Fruit fly (Drosophila melanogaster) whole organism, embryonic: ENCODE measurements around the gene CG14715.

Experiments
- B-H2 ChIP-seq: fragments of 200-800 bp; sonication (Bioruptor generic); optimal IDR thresholded peaks from 2 replicates; lab custom pipeline; 2018; ENCODE audit warnings: missing biosample characterization, mild to moderate bottlenecking, missing genetic modification characterization
- C15 ChIP-seq: fragments of 200-800 bp; sonication (Bioruptor generic); IDR thresholded peaks from 3 replicates; pipeline ENCODE4 v1.3.6; 2022; ENCODE audit warnings: missing biosample characterization, missing genetic modification characterization
- CG10209 ChIP-seq: fragments of 200-800 bp; sonication (Bioruptor generic); optimal IDR thresholded peaks from 3 replicates; lab custom pipeline; 2017; ENCODE audit warnings: missing biosample characterization, mild to moderate bottlenecking, missing genetic modification characterization, missing genetic modification reagents
- CG10267 ChIP-seq: fragments of 200-800 bp; sonication (Bioruptor generic); optimal IDR thresholded peaks from 2 replicates; lab custom pipeline; 2018; ENCODE audit warnings: missing biosample characterization, mild to moderate bottlenecking, missing genetic modification characterization, moderate library complexity
- CG11247 ChIP-seq: fragments of 200-800 bp; sonication (Bioruptor generic); IDR thresholded peaks from 2 replicates; pipeline ENCODE4 v1.3.6; 2022; ENCODE audit warnings: missing biosample characterization, missing genetic modification characterization
- CG11723 ChIP-seq: fragments of 200-800 bp; sonication (Bioruptor generic); optimal IDR thresholded peaks from 2 replicates; lab custom pipeline; 2017; ENCODE audit warnings: missing biosample characterization, mild to moderate bottlenecking, missing genetic modification characterization
- CG12104 ChIP-seq: fragments of 200-800 bp; sonication (Bioruptor generic); optimal IDR thresholded peaks from 3 replicates; lab custom pipeline; 2016; ENCODE audit warnings: missing biosample characterization, missing genetic modification characterization
- CG12219 ChIP-seq: fragments of 200-800 bp; sonication (Bioruptor generic); optimal IDR thresholded peaks from 3 replicates; lab custom pipeline; 2018; ENCODE audit warnings: missing biosample characterization, mild to moderate bottlenecking, missing genetic modification characterization
- CG1233 ChIP-seq: fragments of 200-800 bp; sonication (Bioruptor generic); optimal IDR thresholded peaks from 4 replicates; lab custom pipeline; 2018; ENCODE audit warnings: missing biosample characterization, mild to moderate bottlenecking, missing genetic modification characterization
- CG14667 ChIP-seq: fragments of 200-800 bp; sonication (Bioruptor generic); IDR thresholded peaks from 2 replicates; pipeline ENCODE4 v1.3.6; 2022; ENCODE audit warnings: missing biosample characterization, missing genetic modification characterization
- CG15011 ChIP-seq: fragments of 200-800 bp; sonication (Bioruptor generic); optimal IDR thresholded peaks from 3 replicates; lab custom pipeline; 2018; ENCODE audit warnings: missing biosample characterization, mild to moderate bottlenecking, missing genetic modification characterization
- CG1602 ChIP-seq: fragments of 200-800 bp; sonication (Bioruptor generic); optimal IDR thresholded peaks from 3 replicates; lab custom pipeline; 2016; ENCODE audit warnings: missing biosample characterization, missing genetic modification characterization
- CG1647 ChIP-seq: fragments of 200-800 bp; sonication (Bioruptor generic); optimal IDR thresholded peaks from 3 replicates; lab custom pipeline; 2016; ENCODE audit warnings: missing biosample characterization, missing genetic modification characterization
- CG17186 ChIP-seq: fragments of 200-800 bp; sonication (Bioruptor generic); optimal IDR thresholded peaks from 3 replicates; lab custom pipeline; 2017; ENCODE audit warnings: missing biosample characterization, missing genetic modification reagents, missing genetic modification characterization
- CG2199 ChIP-seq: fragments of 200-800 bp; sonication (Bioruptor generic); IDR thresholded peaks from 3 replicates; pipeline ENCODE4 v1.3.6; 2022; ENCODE audit warnings: missing biosample characterization, missing genetic modification characterization
- CG3163 ChIP-seq: fragments of 200-800 bp; sonication (Bioruptor generic); optimal IDR thresholded peaks from 3 replicates; lab custom pipeline; 2016; ENCODE audit warnings: missing biosample characterization, missing genetic modification characterization
- CG32767 ChIP-seq: fragments of 200-800 bp; sonication (Bioruptor generic); IDR thresholded peaks from 2 replicates; pipeline ENCODE4 v1.3.6; 2022; ENCODE audit warnings: missing biosample characterization, missing genetic modification characterization
- CG34224 ChIP-seq: fragments of 200-800 bp; sonication (Bioruptor generic); IDR thresholded peaks from 3 replicates; pipeline ENCODE4 v1.3.6; 2022; ENCODE audit warnings: missing biosample characterization, missing genetic modification characterization; ENCODE audit not compliant: partially characterized antibody
- CG3838 ChIP-seq: fragments of 200-800 bp; sonication (Bioruptor generic); optimal IDR thresholded peaks from 3 replicates; lab custom pipeline; 2016; ENCODE audit warnings: missing biosample characterization, missing genetic modification characterization
- CG3847 ChIP-seq: fragments of 200-800 bp; sonication (Bioruptor generic); IDR thresholded peaks from 2 replicates; pipeline ENCODE4 v1.3.6; 2022; ENCODE audit warnings: missing biosample characterization, missing genetic modification characterization
- CG6813 ChIP-seq: fragments of 200-800 bp; sonication (Bioruptor generic); optimal IDR thresholded peaks from 2 replicates; lab custom pipeline; 2017; ENCODE audit warnings: missing biosample characterization, missing genetic modification characterization, mild to moderate bottlenecking, moderate library complexity, missing genetic modification reagents
- CG8089 ChIP-seq: fragments of 200-800 bp; sonication (Bioruptor generic); optimal IDR thresholded peaks from 3 replicates; lab custom pipeline; 2016; ENCODE audit warnings: missing biosample characterization, missing genetic modification characterization
- CG8359 ChIP-seq: fragments of 200-800 bp; sonication (Bioruptor generic); optimal IDR thresholded peaks from 2 replicates; lab custom pipeline; 2017; ENCODE audit warnings: missing biosample characterization, mild to moderate bottlenecking, missing genetic modification characterization, borderline replicate concordance
- D19A ChIP-seq: fragments of 200-800 bp; optimal IDR thresholded peaks from 3 replicates; lab custom pipeline; 2019; ENCODE audit warnings: missing biosample characterization, mild to moderate bottlenecking, missing genetic modification characterization, moderate library complexity
- Dad ChIP-seq: fragments of 200-800 bp; sonication (Bioruptor generic); optimal IDR thresholded peaks from 3 replicates; lab custom pipeline; 2016; ENCODE audit warnings: missing biosample characterization, missing genetic modification characterization
- Ets97D ChIP-seq: fragments of 200-800 bp; sonication (Bioruptor generic); optimal IDR thresholded peaks from 3 replicates; lab custom pipeline; 2016; ENCODE audit warnings: missing biosample characterization, missing genetic modification characterization
- Fer3 ChIP-seq: fragments of 200-800 bp; sonication (Bioruptor generic); optimal IDR thresholded peaks from 2 replicates; lab custom pipeline; 2018; ENCODE audit warnings: missing biosample characterization, mild to moderate bottlenecking, missing genetic modification characterization, moderate library complexity
- Hey ChIP-seq: fragments of 200-800 bp; sonication (Bioruptor generic); optimal IDR thresholded peaks from 3 replicates; lab custom pipeline; 2018; ENCODE audit warnings: missing biosample characterization, mild to moderate bottlenecking, missing genetic modification characterization
- Hmx ChIP-seq: fragments of 200-800 bp; sonication (Bioruptor generic); optimal IDR thresholded peaks from 2 replicates; lab custom pipeline; 2016; ENCODE audit warnings: missing biosample characterization, missing genetic modification characterization
- Kr ChIP-seq: fragments of 200-800 bp; sonication (Bioruptor generic); optimal IDR thresholded peaks from 2 replicates; lab custom pipeline; 2017; ENCODE audit warnings: missing biosample characterization, mild to moderate bottlenecking, missing genetic modification characterization
- Max ChIP-seq: fragments of 200-800 bp; sonication (Bioruptor generic); optimal IDR thresholded peaks from 2 replicates; lab custom pipeline; 2016; ENCODE audit warnings: missing biosample characterization, mild to moderate bottlenecking, missing genetic modification characterization
- NC2β ChIP-seq: fragments of 200-800 bp; sonication (Bioruptor generic); optimal IDR thresholded peaks from 2 replicates; lab custom pipeline; 2016; ENCODE audit warnings: missing biosample characterization, missing genetic modification characterization
- Oaz ChIP-seq: fragments of 200-800 bp; sonication (Bioruptor generic); IDR thresholded peaks from 2 replicates; pipeline ENCODE4 v1.3.6; 2022; ENCODE audit warnings: missing biosample characterization, missing genetic modification characterization
- Pdp1 ChIP-seq, 2 experiments: fragments of 200-800 bp; sonication (Bioruptor generic); optimal IDR thresholded peaks; 3 replicates each; lab custom pipeline; 2016; ENCODE audit warnings: missing biosample characterization in 2 of 2, missing genetic modification characterization in 2 of 2, mild to moderate bottlenecking in 1 of 2, moderate library complexity in 1 of 2
- Sox100B ChIP-seq: fragments of 200-800 bp; sonication (Bioruptor generic); optimal IDR thresholded peaks from 3 replicates; lab custom pipeline; 2018; ENCODE audit warnings: missing biosample characterization, mild to moderate bottlenecking, missing genetic modification characterization
- Sox102F ChIP-seq: fragments of 200-800 bp; sonication (Bioruptor generic); optimal IDR thresholded peaks from 2 replicates; lab custom pipeline; 2018; ENCODE audit warnings: missing biosample characterization, mild to moderate bottlenecking, missing genetic modification characterization, moderate library complexity
- bowl ChIP-seq: fragments of 200-800 bp; sonication (Bioruptor generic); IDR thresholded peaks from 2 replicates; pipeline ENCODE4 v1.3.6; 2022; ENCODE audit warnings: missing biosample characterization, missing genetic modification characterization
- btn ChIP-seq: fragments of 200-800 bp; sonication (Bioruptor generic); optimal IDR thresholded peaks from 2 replicates; lab custom pipeline; 2016; ENCODE audit warnings: missing biosample characterization, missing genetic modification characterization
- dan ChIP-seq: fragments of 200-800 bp; sonication (Bioruptor generic); IDR thresholded peaks from 2 replicates; pipeline ENCODE4 v1.3.6; 2022; ENCODE audit warnings: missing biosample characterization, missing genetic modification characterization
- dmrt11E ChIP-seq: fragments of 200-800 bp; sonication (Bioruptor generic); optimal IDR thresholded peaks from 3 replicates; lab custom pipeline; 2018; ENCODE audit warnings: missing biosample characterization, mild to moderate bottlenecking, missing genetic modification characterization, moderate library complexity
- fd3F ChIP-seq: fragments of 200-800 bp; sonication (Bioruptor generic); optimal IDR thresholded peaks from 2 replicates; lab custom pipeline; 2018; ENCODE audit warnings: missing biosample characterization, mild to moderate bottlenecking, missing genetic modification characterization, moderate library complexity
- gcm2 ChIP-seq: fragments of 200-800 bp; sonication (Bioruptor generic); optimal IDR thresholded peaks from 2 replicates; lab custom pipeline; 2016; ENCODE audit warnings: missing biosample characterization, missing genetic modification characterization
- gsb-n ChIP-seq: fragments of 200-800 bp; sonication (Bioruptor generic); optimal IDR thresholded peaks from 3 replicates; lab custom pipeline; 2018; ENCODE audit warnings: missing biosample characterization, mild to moderate bottlenecking, missing genetic modification characterization
- gt ChIP-seq: fragments of 200-800 bp; sonication (Bioruptor generic); IDR thresholded peaks from 2 replicates; pipeline ENCODE4 v1.3.6; 2022; ENCODE audit warnings: missing biosample characterization, missing genetic modification characterization
- jigr1 ChIP-seq: fragments of 200-800 bp; sonication (Bioruptor generic); IDR thresholded peaks from 3 replicates; pipeline ENCODE4 v1.3.6; 2022; ENCODE audit warnings: missing biosample characterization, missing genetic modification characterization
- lab ChIP-seq: fragments of 200-800 bp; sonication (Bioruptor generic); optimal IDR thresholded peaks from 3 replicates; lab custom pipeline; 2017; ENCODE audit warnings: missing biosample characterization, missing genetic modification characterization, mild to moderate bottlenecking, moderate library complexity, missing genetic modification reagents
- pho ChIP-seq: fragments of 200-800 bp; sonication (Bioruptor generic); optimal IDR thresholded peaks from 2 replicates; lab custom pipeline; 2016; ENCODE audit warnings: missing biosample characterization, missing genetic modification characterization
- pzg ChIP-seq: fragments of 200-800 bp; sonication (Bioruptor generic); optimal IDR thresholded peaks from 3 replicates; lab custom pipeline; 2018; ENCODE audit warnings: missing biosample characterization, mild to moderate bottlenecking, missing genetic modification characterization, moderate library complexity
- run ChIP-seq: fragments of 200-800 bp; sonication (Bioruptor generic); optimal IDR thresholded peaks from 3 replicates; lab custom pipeline; 2018; ENCODE audit warnings: missing biosample characterization, mild to moderate bottlenecking, missing genetic modification characterization
- sqz ChIP-seq: fragments of 200-800 bp; sonication (Bioruptor generic); optimal IDR thresholded peaks from 3 replicates; lab custom pipeline; 2018; ENCODE audit warnings: missing biosample characterization, mild to moderate bottlenecking, missing genetic modification characterization
- wek ChIP-seq: fragments of 200-800 bp; sonication (Bioruptor generic); optimal IDR thresholded peaks from 3 replicates; lab custom pipeline; 2018; ENCODE audit warnings: missing biosample characterization, mild to moderate bottlenecking, missing genetic modification characterization, moderate library complexity

CG14715 gene

dm6 chr3R:11678016-11678415, 4.0 kb downstream of the CG14715 start, which contains the start of gene CG18476 (continued):
- TF ChIP-seq CG3163 (peak; percentile 18), CG10209 (peak; percentile 89), CG11723 (GFP tag; lab: Kevin White, UChicago) (peak; percentile 59), lab (GFP tag; lab: Kevin White, UChicago) (peak; percentile 93), CG3847 (GFP tag; lab: Robert Waterston, UW) (peak; percentile 91), CG1233 (GFP tag; lab: Kevin White, UChicago) (peak; percentile 91), CG12219 (GFP tag; lab: Kevin White, UChicago) (peak; percentile 76), gsb-n (peak; percentile 89), Oaz (peak; percentile 87), pzg (peak; percentile 45), CG3838 (GFP tag; lab: Kevin White, UChicago) (peak; percentile 73), CG32767 (GFP tag; lab: Robert Waterston, UW) (peak; percentile 87), bowl (GFP tag; lab: Robert Waterston, UW) (peak; percentile 72), D19A (tag; lab: Kevin White, UChicago) (peak; percentile 87), Ets97D (GFP tag; lab: Kevin White, UChicago) (peak; percentile 61), Sox102F (GFP tag; lab: Kevin White, UChicago) (peak; percentile 94), C15 (GFP tag; lab: Robert Waterston, UW) (peak; percentile 81; the same call in 2 of the 3 replicates), CG1602 (peak; percentile 85), CG6813 (GFP tag; lab: Kevin White, UChicago) (peak; percentile 76), fd3F (GFP tag; lab: Kevin White, UChicago) (peak; percentile 90), gt (GFP tag; lab: Robert Waterston, UW) (peak; percentile 81), CG15011 (GFP tag; lab: Kevin White, UChicago) (peak; percentile 76), CG1647 (GFP tag; lab: Kevin White, UChicago) (peak; percentile 37), CG8089 (GFP tag; lab: Kevin White, UChicago) (peak; percentile 33), Sox100B (GFP tag; lab: Kevin White, UChicago) (peak; percentile 90), CG12104 (peak; percentile 89), dan (GFP tag; lab: Robert Waterston, UW) (peak; percentile 12; the same call in 1 of the 2 replicates), gcm2 (no peak), dmrt11E (tag; lab: Kevin White, UChicago) (peak; percentile 92), run (tag; lab: Kevin White, UChicago) (peak; percentile 81), sqz (no peak), CG2199 (GFP tag; lab: Robert Waterston, UW) (peak; percentile 90), Fer3 (peak; percentile 93), Hmx (GFP tag; lab: Kevin White, UChicago) (peak; percentile 81), Pdp1 (GFP tag; optimal IDR thresholded peaks at IDR 0.05; lab: Kevin White, UChicago) (peak; percentile 78 to 83), CG14667 (GFP tag; lab: Robert Waterston, UW) (peak; percentile 88), CG34224 (no peak), CG8359 (peak; percentile 73), Kr (GFP tag; lab: Kevin White, UChicago) (no peak), wek (peak; percentile 25), CG17186 (GFP tag; lab: Kevin White, UChicago) (peak; percentile 48), B-H2 (GFP tag; lab: Kevin White, UChicago) (peak; percentile 78), btn (GFP tag; lab: Kevin White, UChicago) (no peak), CG10267 (tag; lab: Kevin White, UChicago) (peak; percentile 87), NC2β (GFP tag; lab: Kevin White, UChicago) (peak; percentile 54), Hey (tag; lab: Kevin White, UChicago) (no peak), Dad (peak; percentile 30), Max (peak; percentile 81), CG11247 (GFP tag; lab: Robert Waterston, UW) (peak; percentile 90), jigr1 (GFP tag; lab: Robert Waterston, UW) (peak; percentile 75), pho (peak; percentile 78)
